Worm (Caenorhabditis elegans) whole organism, late embryonic: ENCODE data around the gene F58E2.5.
"Not testable (repeated sequence)": the region's sequence is repeated elsewhere in the genome, so short reads cannot be mapped to it uniquely, and the experiment has no call there.

Source experiments
- T23F11.4 ChIP-seq: fragments of 200-800 bp; sonication (Bioruptor generic); optimal IDR thresholded peaks from 2 replicates; lab custom pipeline; 2018; ENCODE audit warnings: mild to moderate bottlenecking, missing genetic modification characterization, missing compliant biosample characterization
- ama-1 ChIP-seq: fragments of 150-350 bp; optimal IDR thresholded peaks from 2 replicates; lab custom pipeline; 2014
- fkh-10 ChIP-seq: fragments of 150-350 bp; optimal IDR thresholded peaks from 2 replicates; lab custom pipeline; 2014; ENCODE audit warnings: missing biosample characterization, missing genetic modification reagents, missing genetic modification characterization
- fkh-6 ChIP-seq: sonication (generic microtip); optimal IDR thresholded peaks from 2 replicates; lab custom pipeline; 2016; ENCODE audit warnings: missing genetic modification characterization, missing compliant biosample characterization
- hlh-8 ChIP-seq: sonication (generic microtip); optimal IDR thresholded peaks from 2 replicates; lab custom pipeline; 2016; ENCODE audit warnings: missing genotype, missing genetic modification characterization, missing compliant biosample characterization
- madf-2 ChIP-seq: sonication (generic microtip); optimal IDR thresholded peaks from 2 replicates; lab custom pipeline; 2017; ENCODE audit warnings: missing genetic modification characterization, missing compliant biosample characterization
- nhr-11 ChIP-seq: fragments of 150-350 bp; optimal IDR thresholded peaks from 2 replicates; lab custom pipeline; 2014; ENCODE audit warnings: missing biosample characterization, missing genetic modification characterization
- syd-9 ChIP-seq: sonication (generic microtip); optimal IDR thresholded peaks from 2 replicates; lab custom pipeline; 2016; ENCODE audit warnings: mild to moderate bottlenecking, missing genetic modification characterization, moderate library complexity, missing compliant biosample characterization

DNA sequence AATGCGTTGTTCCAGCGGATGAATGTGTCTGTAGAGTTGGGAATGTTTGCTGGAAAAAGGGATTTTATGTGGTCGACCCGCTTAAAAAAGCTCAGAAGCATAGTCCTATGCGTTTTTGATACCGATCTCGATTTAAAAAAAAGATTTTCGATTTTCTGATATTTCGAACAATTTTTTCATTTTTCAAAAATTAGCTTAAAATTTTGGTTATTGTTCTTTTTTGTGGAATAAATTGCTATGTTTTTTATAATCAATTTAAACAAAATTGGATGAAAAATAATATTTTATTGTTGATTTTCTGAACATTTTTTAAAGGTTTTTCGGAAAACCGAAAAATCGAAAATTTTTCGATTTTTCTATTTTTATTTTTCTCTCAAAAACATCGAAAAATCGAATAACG lies 11.3 kb upstream of the F58E2.5 start, which contains the start of gene C04C3.7:
- not testable (repeated sequence) for TF ChIP-seq madf-2 (tag; lab: Kevin White, UChicago); ama-1 (lab: Kevin White, UChicago); nhr-11 (tag; lab: Kevin White, UChicago); fkh-6; fkh-10 (GFP tag; lab: Kevin White, UChicago); syd-9 (tag; lab: Kevin White, UChicago); hlh-8; T23F11.4 (GFP tag; lab: Kevin White, UChicago)
